Worm (Caenorhabditis elegans): ENCODE results near the gene chtl-1.

- no peak for TF ChIP-seq snpc-4 (tag; optimal IDR thresholded peaks at IDR 0.05)
- no peak for TF ChIP-seq jun-1 (tag; optimal IDR thresholded peaks at IDR 0.05)
- TF ChIP-seq hmg-1.1 (GFP tag; IDR thresholded peaks at IDR 0.05) = no peak
- no peak for TF ChIP-seq nhr-6 (tag; optimal IDR thresholded peaks at IDR 0.05)
- TF ChIP-seq aha-1 (tag) = no peak
- no peak for TF ChIP-seq F44E2.7 (GFP tag; IDR thresholded peaks at IDR 0.05)
- TF ChIP-seq mxl-2 (GFP tag; conservative IDR thresholded peaks at IDR 0.05) = no peak
- no peak for TF ChIP-seq ctbp-1 (GFP tag; IDR thresholded peaks at IDR 0.05)
These were observed 17.8 kb downstream of the chtl-1 start for ce11 chrX:5346303-5346702.
